Fruit fly (Drosophila melanogaster) whole organism, wandering third instar larva: ENCODE results near the gene NijC.

Experiments
- Abd-B ChIP-seq: fragments of >200 bp; optimal IDR thresholded peaks from 2 replicates; lab custom pipeline; 2017; ENCODE audit warnings: missing biosample characterization, missing genetic modification characterization
- CG32264 ChIP-seq: fragments of 200-800 bp; sonication (Bioruptor generic); optimal IDR thresholded peaks from 2 replicates; lab custom pipeline; 2016; ENCODE audit warnings: missing biosample characterization, missing genetic modification characterization
- CG9705 ChIP-seq: fragments of 200-800 bp; sonication (Bioruptor generic); optimal IDR thresholded peaks from 2 replicates; lab custom pipeline; 2018; ENCODE audit warnings: missing biosample characterization, mild to moderate bottlenecking, missing genetic modification characterization
- CrebA ChIP-seq: fragments of 200-800 bp; sonication (Bioruptor generic); optimal IDR thresholded peaks from 2 replicates; lab custom pipeline; 2016; ENCODE audit warnings: missing biosample characterization, mild to moderate bottlenecking, missing genetic modification characterization, borderline replicate concordance
- Dfd ChIP-seq: fragments of >200 bp; optimal IDR thresholded peaks from 2 replicates; lab custom pipeline; 2017; ENCODE audit warnings: missing biosample characterization, missing genetic modification characterization
- Dif ChIP-seq: fragments of 200-275, 200-300 bp; sonication (Bioruptor generic); optimal IDR thresholded peaks from 2 replicates; lab custom pipeline; 2018; ENCODE audit warnings: missing biosample characterization, missing genetic modification characterization; ENCODE audit not compliant: partially characterized antibody
- GATAd ChIP-seq: sonication (Bioruptor generic); optimal IDR thresholded peaks from 2 replicates; lab custom pipeline; 2016; ENCODE audit warnings: missing biosample characterization, missing genetic modification characterization
- HLH106 ChIP-seq: fragments of 200-800 bp; optimal IDR thresholded peaks from 3 replicates; lab custom pipeline; 2019; ENCODE audit warnings: missing biosample characterization, mild to moderate bottlenecking, missing genetic modification characterization, moderate library complexity
- Hnf4 ChIP-seq: fragments of 200-800 bp; sonication (Bioruptor generic); optimal IDR thresholded peaks from 2 replicates; lab custom pipeline; 2016; ENCODE audit warnings: missing biosample characterization, mild to moderate bottlenecking, missing genetic modification characterization
- Hr78 ChIP-seq: fragments of >200 bp; optimal IDR thresholded peaks from 2 replicates; lab custom pipeline; 2017; ENCODE audit warnings: missing biosample characterization, missing genetic modification characterization
- Hr83 ChIP-seq: fragments of 200-300 bp; sonication (Bioruptor generic); optimal IDR thresholded peaks from 2 replicates; lab custom pipeline; 2016; ENCODE audit warnings: missing biosample characterization, mild to moderate bottlenecking, missing genetic modification characterization, moderate library complexity; ENCODE audit not compliant: poor library complexity, severe bottlenecking
- Jra ChIP-seq: sonication (Bioruptor generic); optimal IDR thresholded peaks from 2 replicates; lab custom pipeline; 2016; ENCODE audit warnings: missing biosample characterization, missing genetic modification characterization
- Mio ChIP-seq: sonication (Bioruptor generic); optimal IDR thresholded peaks from 2 replicates; lab custom pipeline; 2016; ENCODE audit warnings: missing biosample characterization, missing genetic modification characterization
- Myc ChIP-seq: fragments of >200 bp; optimal IDR thresholded peaks from 2 replicates; lab custom pipeline; 2017
- N ChIP-seq: fragments of >200 bp; optimal IDR thresholded peaks from 2 replicates; lab custom pipeline; 2018; ENCODE audit warnings: missing biosample characterization, missing external identifiers, missing genetic modification characterization
- OdsH ChIP-seq: fragments of 200-800 bp; sonication (Bioruptor generic); optimal IDR thresholded peaks from 2 replicates; lab custom pipeline; 2016; ENCODE audit warnings: missing biosample characterization, mild to moderate bottlenecking, missing genetic modification characterization
- Rel ChIP-seq, 2 experiments: fragments of 200-800 bp; sonication (Bioruptor generic) in 1 of 2; optimal IDR thresholded peaks; 2 replicates in 1 of 2; 3 replicates in 1 of 2; lab custom pipeline; 2016 to 2019; ENCODE audit warnings: mild to moderate bottlenecking in 2 of 2, missing biosample characterization in 2 of 2, missing genetic modification characterization in 2 of 2, moderate library complexity in 1 of 2
- Sp1 ChIP-seq: fragments of 200-800 bp; sonication (Bioruptor generic); optimal IDR thresholded peaks from 3 replicates; lab custom pipeline; 2019; ENCODE audit warnings: missing biosample characterization, mild to moderate bottlenecking, missing genetic modification characterization, moderate library complexity
- Vsx2 ChIP-seq: fragments of 200-300, 225-300 bp; sonication (Bioruptor generic); optimal IDR thresholded peaks from 2 replicates; lab custom pipeline; 2018; ENCODE audit warnings: missing biosample characterization, missing genetic modification characterization; ENCODE audit not compliant: partially characterized antibody
- br ChIP-seq: fragments of 200-800 bp; sonication (Bioruptor generic); optimal IDR thresholded peaks from 2 replicates; lab custom pipeline; 2016; ENCODE audit warnings: missing biosample characterization, missing genetic modification characterization
- brk ChIP-seq: fragments of 200-800 bp; sonication (Bioruptor generic); optimal IDR thresholded peaks from 2 replicates; lab custom pipeline; 2016; ENCODE audit warnings: missing biosample characterization, mild to moderate bottlenecking, missing genetic modification characterization
- dl ChIP-seq, 2 experiments: fragments of 175-275, 200-275 bp in 1 of 2; fragments of 200-275 bp in 1 of 2; sonication (Bioruptor generic); optimal IDR thresholded peaks; lab custom pipeline; 2018; ENCODE audit warnings: mild to moderate bottlenecking in 2 of 2, missing biosample characterization in 2 of 2, missing genetic modification characterization in 2 of 2, moderate library complexity in 2 of 2; ENCODE audit not compliant: partially characterized antibody in 2 of 2, insufficient read depth in 1 of 2
- dmrt93B ChIP-seq: fragments of 200-800 bp; sonication (Bioruptor generic); optimal IDR thresholded peaks from 2 replicates; lab custom pipeline; 2018; ENCODE audit warnings: missing biosample characterization, mild to moderate bottlenecking, missing genetic modification characterization
- dsf ChIP-seq: sonication (Bioruptor generic); optimal IDR thresholded peaks from 2 replicates; lab custom pipeline; 2016; ENCODE audit warnings: missing biosample characterization, missing genetic modification characterization, borderline replicate concordance
- ey ChIP-seq: fragments of 200-800 bp; sonication (Bioruptor generic); optimal IDR thresholded peaks from 2 replicates; lab custom pipeline; 2016; ENCODE audit warnings: missing biosample characterization, missing genetic modification characterization
- foxo ChIP-seq, 2 experiments: fragments of 200-800 bp; sonication (Bioruptor generic); optimal IDR thresholded peaks; 2 replicates in 1 of 2; 3 replicates in 1 of 2; lab custom pipeline; 2016 to 2017; ENCODE audit warnings: missing biosample characterization in 2 of 2, missing genetic modification characterization in 2 of 2
- fru ChIP-seq: fragments of 200-800 bp; sonication (Bioruptor generic); optimal IDR thresholded peaks from 3 replicates; lab custom pipeline; 2016; ENCODE audit warnings: missing biosample characterization, mild to moderate bottlenecking, missing genetic modification characterization
- h ChIP-seq: fragments of 200-800 bp; sonication (Bioruptor generic); optimal IDR thresholded peaks from 3 replicates; lab custom pipeline; 2016; ENCODE audit warnings: missing biosample characterization, mild to moderate bottlenecking, missing genetic modification characterization
- jim ChIP-seq: fragments of 175-275, 200-325 bp; sonication (Bioruptor generic); optimal IDR thresholded peaks from 2 replicates; lab custom pipeline; 2016; ENCODE audit warnings: missing biosample characterization, mild to moderate bottlenecking, missing genetic modification characterization
- lola ChIP-seq: fragments of >200 bp; optimal IDR thresholded peaks from 2 replicates; lab custom pipeline; 2017; ENCODE audit warnings: missing biosample characterization, missing genetic modification characterization
- pan ChIP-seq: fragments of >200 bp; optimal IDR thresholded peaks from 2 replicates; lab custom pipeline; 2017
- psq ChIP-seq: fragments of 200-800 bp; sonication (Bioruptor generic); optimal IDR thresholded peaks from 3 replicates; lab custom pipeline; 2017; ENCODE audit warnings: missing biosample characterization, mild to moderate bottlenecking, missing genetic modification characterization, moderate library complexity
- rgr ChIP-seq: fragments of 200-800 bp; sonication (Bioruptor generic); optimal IDR thresholded peaks from 3 replicates; lab custom pipeline; 2016; ENCODE audit warnings: missing biosample characterization, mild to moderate bottlenecking, missing genetic modification characterization
- sage ChIP-seq: fragments of 200-800 bp; sonication (Bioruptor generic); optimal IDR thresholded peaks from 2 replicates; lab custom pipeline; 2016; ENCODE audit warnings: missing biosample characterization, mild to moderate bottlenecking, missing genetic modification characterization
- sv ChIP-seq: fragments of 200-800 bp; sonication (Bioruptor generic); optimal IDR thresholded peaks from 3 replicates; lab custom pipeline; 2016; ENCODE audit warnings: missing biosample characterization, missing genetic modification characterization
- tai ChIP-seq: sonication (Bioruptor generic); optimal IDR thresholded peaks from 2 replicates; lab custom pipeline; 2016; ENCODE audit warnings: missing biosample characterization, missing genetic modification characterization
- usp ChIP-seq: fragments of >200 bp; optimal IDR thresholded peaks from 2 replicates; lab custom pipeline; 2017; ENCODE audit warnings: missing biosample characterization, missing genetic modification characterization
- woc ChIP-seq: sonication (Bioruptor generic); optimal IDR thresholded peaks from 2 replicates; lab custom pipeline; 2016; ENCODE audit warnings: missing biosample characterization, mild to moderate bottlenecking, missing genetic modification characterization

Gene NijC

dm6 chr3R:12720344-12721200, 25.6 kb downstream of the NijC start:
- TF ChIP-seq tai (GFP tag; lab: Kevin White, UChicago) (no peak), woc (GFP tag; lab: Kevin White, UChicago) (peak; percentile 15), CrebA (GFP tag; lab: Kevin White, UChicago) (peak; percentile 41), Hnf4 (GFP tag; lab: Kevin White, UChicago) (peak; percentile 14)

- TF ChIP-seq br (GFP tag; lab: Kevin White, UChicago) (peak; percentile 17), pan (no peak), dmrt93B (GFP tag; lab: Kevin White, UChicago) (peak; percentile 29), lola (GFP tag; lab: Kevin White, UChicago) (no peak), HLH106 (peak; percentile 80), sv (GFP tag; lab: Kevin White, UChicago) (no peak), psq (GFP tag; lab: Kevin White, UChicago) (peak; percentile 50), rgr (GFP tag; lab: Kevin White, UChicago) (peak; percentile 51), CG9705 (peak; percentile 17), woc (GFP tag; lab: Kevin White, UChicago) (peak; percentile 32), foxo (GFP tag; optimal IDR thresholded peaks at IDR 0.05; lab: Kevin White, UChicago) (peak in 1 of 2 experiments; percentile 69), OdsH (GFP tag; lab: Kevin White, UChicago) (peak; percentile 58), jim (GFP tag; lab: Kevin White, UChicago) (no peak), Sp1 (GFP tag; lab: Kevin White, UChicago) (peak; percentile 76), CG32264 (no peak), fru (GFP tag; lab: Kevin White, UChicago) (peak; percentile 52), Rel (GFP tag; optimal IDR thresholded peaks at IDR 0.05; lab: Kevin White, UChicago) (no peak), Rel (tag; optimal IDR thresholded peaks at IDR 0.05; lab: Kevin White, UChicago) (peak; percentile 32), Hnf4 (GFP tag; lab: Kevin White, UChicago) (peak; percentile 30), Jra (peak; percentile 38), Abd-B (GFP tag; lab: Kevin White, UChicago) (no peak), h (GFP tag; lab: Kevin White, UChicago) (peak; percentile 69), dl (GFP tag; optimal IDR thresholded peaks at IDR 0.05; lab: Kevin White, UChicago; ENCODE audit: insufficient read depth in 1 of 2, partially characterized antibody in 2 of 2) (no peak), ey (GFP tag; lab: Kevin White, UChicago) (peak; percentile 23), brk (GFP tag; lab: Kevin White, UChicago) (peak; percentile 18)
Measured at dm6 chr3R:12722392-12722914, 27.5 kb downstream of the NijC start, which contains the start of gene Men. Gene Men (minus strand): TSS chr3R:12722442.

- TF ChIP-seq brk (GFP tag; lab: Kevin White, UChicago) (peak; percentile 71), Jra (no peak), Rel (GFP tag; optimal IDR thresholded peaks at IDR 0.05; lab: Kevin White, UChicago) (no peak), Rel (tag; optimal IDR thresholded peaks at IDR 0.05; lab: Kevin White, UChicago) (no peak), br (GFP tag; lab: Kevin White, UChicago) (peak; percentile 19), Hnf4 (GFP tag; lab: Kevin White, UChicago) (peak; percentile 8), dl (GFP tag; optimal IDR thresholded peaks at IDR 0.05; lab: Kevin White, UChicago; ENCODE audit: insufficient read depth in 1 of 2, partially characterized antibody in 2 of 2) (no peak), dmrt93B (GFP tag; lab: Kevin White, UChicago) (no peak), CrebA (GFP tag; lab: Kevin White, UChicago) (peak; percentile 34), Hr83 (peak; percentile 45), ey (GFP tag; lab: Kevin White, UChicago) (no peak), woc (GFP tag; lab: Kevin White, UChicago) (no peak), sage (GFP tag; lab: Kevin White, UChicago) (peak; percentile 24), h (GFP tag; lab: Kevin White, UChicago) (peak; percentile 25), N (GFP tag; lab: Kevin White, UChicago) (no peak), dsf (GFP tag; lab: Kevin White, UChicago) (no peak), HLH106 (no peak), Hr78 (GFP tag; lab: Kevin White, UChicago) (no peak), usp (GFP tag; lab: Kevin White, UChicago) (no peak), GATAd (GFP tag; lab: Kevin White, UChicago) (no peak), lola (GFP tag; lab: Kevin White, UChicago) (no peak), Abd-B (GFP tag; lab: Kevin White, UChicago) (no peak), Myc (peak; percentile 54), sv (GFP tag; lab: Kevin White, UChicago) (no peak), tai (GFP tag; lab: Kevin White, UChicago) (no peak), foxo (GFP tag; optimal IDR thresholded peaks at IDR 0.05; lab: Kevin White, UChicago) (peak in 1 of 2 experiments; percentile 2), Mio (GFP tag; lab: Kevin White, UChicago) (no peak), Dfd (GFP tag; lab: Kevin White, UChicago) (no peak), Sp1 (GFP tag; lab: Kevin White, UChicago) (no peak), jim (GFP tag; lab: Kevin White, UChicago) (no peak), Dif (no peak), rgr (GFP tag; lab: Kevin White, UChicago) (peak; percentile 16), psq (GFP tag; lab: Kevin White, UChicago) (no peak), OdsH (GFP tag; lab: Kevin White, UChicago) (peak; percentile 9), CG32264 (no peak), CG9705 (no peak), fru (GFP tag; lab: Kevin White, UChicago) (no peak), pan (no peak), Vsx2 (GFP tag; lab: Kevin White, UChicago) (no peak)
Measured at dm6 chr3R:12723759-12724158, 28.8 kb downstream of the NijC start.
